Worm (Caenorhabditis elegans) whole organism, L3 larva: ENCODE results near the gene str-176.

Source experiments
- R02D3.7 ChIP-seq: fragments of 150-350 bp; optimal IDR thresholded peaks from 2 replicates; lab custom pipeline; 2014; ENCODE audit warnings: missing biosample characterization, missing genetic modification characterization
- ZK546.5 ChIP-seq: sonication (generic microtip); optimal IDR thresholded peaks from 2 replicates; lab custom pipeline; 2017; ENCODE audit warnings: missing biosample characterization, missing genetic modification characterization
- ama-1 ChIP-seq: fragments of 150-350 bp; optimal IDR thresholded peaks from 2 replicates; lab custom pipeline; 2018
- ceh-16 ChIP-seq: sonication (generic microtip); optimal IDR thresholded peaks from 2 replicates; lab custom pipeline; 2017; ENCODE audit warnings: missing biosample characterization, missing genetic modification characterization
- ceh-28 ChIP-seq: fragments of 150-350 bp; optimal IDR thresholded peaks from 2 replicates; lab custom pipeline; 2014; ENCODE audit warnings: missing biosample characterization, missing genetic modification reagents, missing genetic modification characterization
- daf-12 ChIP-seq: fragments of 150-350 bp; optimal IDR thresholded peaks from 2 replicates; lab custom pipeline; 2014; ENCODE audit warnings: missing biosample characterization, missing genetic modification reagents, missing genetic modification characterization
- egl-27 ChIP-seq: sonication (generic microtip); optimal IDR thresholded peaks from 4 replicates; lab custom pipeline; 2017; ENCODE audit warnings: missing biosample characterization, missing genetic modification reagents, missing genetic modification characterization
- elt-2 ChIP-seq: sonication (generic microtip); optimal IDR thresholded peaks from 2 replicates; lab custom pipeline; 2016; ENCODE audit warnings: missing genetic modification reagents, mild to moderate bottlenecking, missing genetic modification characterization, missing compliant biosample characterization
- eor-1 ChIP-seq, 2 experiments: fragments of 150-350 bp; optimal IDR thresholded peaks; 2 replicates each; lab custom pipeline; 2014 to 2018; ENCODE audit warnings: missing biosample characterization in 2 of 2, missing genetic modification characterization in 2 of 2
- fkh-10 ChIP-seq: sonication (generic microtip); optimal IDR thresholded peaks from 2 replicates; lab custom pipeline; 2017; ENCODE audit warnings: missing biosample characterization, missing genetic modification reagents, missing genetic modification characterization
- fkh-2 ChIP-seq: fragments of 150-350 bp; optimal IDR thresholded peaks from 2 replicates; lab custom pipeline; 2014; ENCODE audit warnings: missing biosample characterization, missing genetic modification reagents, missing genetic modification characterization
- fos-1 ChIP-seq: fragments of 150-350 bp; optimal IDR thresholded peaks from 2 replicates; lab custom pipeline; 2014; ENCODE audit warnings: missing biosample characterization, missing genetic modification characterization
- hmg-11 ChIP-seq: sonication (generic microtip); optimal IDR thresholded peaks from 2 replicates; lab custom pipeline; 2016; ENCODE audit warnings: missing genetic modification characterization, missing compliant biosample characterization
- lin-15B ChIP-seq: fragments of 150-350 bp; optimal IDR thresholded peaks from 2 replicates; lab custom pipeline; 2014; ENCODE audit warnings: missing biosample characterization, missing genetic modification characterization
- lin-39 ChIP-seq: fragments of 150-350 bp; optimal IDR thresholded peaks from 2 replicates; lab custom pipeline; 2018; ENCODE audit warnings: missing biosample characterization, missing genetic modification reagents, missing genetic modification characterization
- lsy-12 ChIP-seq: sonication (generic microtip); optimal IDR thresholded peaks from 2 replicates; lab custom pipeline; 2016; ENCODE audit warnings: mild to moderate bottlenecking, missing genetic modification characterization, missing compliant biosample characterization
- nfya-1 ChIP-seq: sonication (generic microtip); optimal IDR thresholded peaks from 2 replicates; lab custom pipeline; 2017; ENCODE audit warnings: missing genetic modification characterization, mild to moderate bottlenecking, missing compliant biosample characterization, antibody characterized with exemption, moderate library complexity; ENCODE audit not compliant: insufficient read depth
- nhr-12 ChIP-seq: fragments of 150-350 bp; optimal IDR thresholded peaks from 2 replicates; lab custom pipeline; 2014; ENCODE audit warnings: missing biosample characterization, missing genetic modification characterization
- nhr-23 ChIP-seq: fragments of 150-350 bp; optimal IDR thresholded peaks from 2 replicates; lab custom pipeline; 2014; ENCODE audit warnings: missing biosample characterization, missing genetic modification reagents, missing genetic modification characterization
- nhr-237 ChIP-seq: fragments of 150-350 bp; optimal IDR thresholded peaks from 2 replicates; lab custom pipeline; 2014; ENCODE audit warnings: missing biosample characterization, missing genetic modification characterization
- nhr-25 ChIP-seq: sonication (generic microtip); optimal IDR thresholded peaks from 2 replicates; lab custom pipeline; 2017; ENCODE audit warnings: missing biosample characterization, missing genetic modification characterization
- nhr-43 ChIP-seq: sonication (generic microtip); optimal IDR thresholded peaks from 2 replicates; lab custom pipeline; 2016; ENCODE audit warnings: mild to moderate bottlenecking, missing genetic modification characterization, missing compliant biosample characterization; ENCODE audit not compliant: poor library complexity, severe bottlenecking
- nhr-76 ChIP-seq: fragments of 150-350 bp; sonication (generic microtip); optimal IDR thresholded peaks from 5 replicates; lab custom pipeline; 2014; ENCODE audit warnings: missing biosample characterization, missing genetic modification characterization
- pha-4 ChIP-seq: fragments of 150-350 bp; optimal IDR thresholded peaks from 2 replicates; lab custom pipeline; 2014; ENCODE audit warnings: missing biosample characterization, missing genetic modification reagents, missing genetic modification characterization
- pqm-1 ChIP-seq: fragments of 150-350 bp; optimal IDR thresholded peaks from 2 replicates; lab custom pipeline; 2017; ENCODE audit warnings: missing biosample characterization, missing genetic modification characterization, inconsistent platforms
- skn-1 ChIP-seq: fragments of 150-350 bp; optimal IDR thresholded peaks from 2 replicates; lab custom pipeline; 2014; ENCODE audit warnings: missing biosample characterization, missing genetic modification characterization
- snpc-4 ChIP-seq: fragments of 150-350 bp; optimal IDR thresholded peaks from 2 replicates; lab custom pipeline; 2014; ENCODE audit warnings: missing biosample characterization, missing genetic modification characterization
- tbx-2 ChIP-seq: sonication (generic microtip); optimal IDR thresholded peaks from 2 replicates; lab custom pipeline; 2016; ENCODE audit warnings: mild to moderate bottlenecking, missing genetic modification characterization, missing compliant biosample characterization
- unc-39 ChIP-seq: sonication (generic microtip); optimal IDR thresholded peaks from 4 replicates; lab custom pipeline; 2017; ENCODE audit warnings: missing biosample characterization, missing genetic modification characterization
- unc-62 ChIP-seq: fragments of 150-350 bp; sonication (generic microtip); optimal IDR thresholded peaks from 4 replicates; lab custom pipeline; 2014; ENCODE audit warnings: missing biosample characterization, missing genetic modification reagents, missing genetic modification characterization
- ztf-4 ChIP-seq: fragments of 150-350 bp; optimal IDR thresholded peaks from 2 replicates; lab custom pipeline; 2014; ENCODE audit warnings: missing biosample characterization, missing genetic modification characterization

The str-176 gene

DNA sequence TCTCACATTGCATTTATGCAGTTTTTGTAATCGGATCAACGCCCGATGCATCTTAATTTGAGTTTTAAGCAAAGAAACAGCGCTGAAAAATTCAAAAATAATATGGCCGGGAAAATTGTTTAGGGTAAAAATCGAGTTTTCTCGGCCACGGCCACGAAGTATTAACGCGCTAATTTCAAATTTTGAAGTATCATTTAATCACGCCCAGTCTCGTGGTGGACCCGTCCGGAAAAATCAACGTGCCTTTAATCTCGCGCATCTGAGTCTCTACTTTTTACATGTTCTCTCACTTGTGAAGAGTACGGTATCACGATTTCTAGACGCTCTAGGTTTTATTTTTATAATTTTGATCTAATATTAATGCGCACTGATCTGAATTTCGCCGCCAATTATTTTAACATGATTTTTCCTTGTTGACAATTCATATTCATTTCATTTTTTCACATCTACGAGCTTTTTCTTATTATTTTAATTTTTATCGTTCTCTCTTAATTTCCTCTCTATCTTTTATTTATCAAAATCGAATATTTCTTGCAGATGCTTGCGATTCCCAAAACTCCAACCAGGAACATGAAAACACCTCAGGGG is 35.3 kb upstream of the str-176 start, which contains the start of the genes acdh-13 and mesp-1 (continued):
- TF ChIP-seq nhr-23 (tag; lab: Kevin White, UChicago) (no peak), nhr-43 (tag; lab: Kevin White, UChicago) (peak; percentile 47), nfya-1 (tag; lab: Kevin White, UChicago) (peak; percentile 46), ceh-28 (tag; lab: Kevin White, UChicago) (no peak), ama-1 (lab: Kevin White, UChicago) (no peak), nhr-237 (tag; lab: Kevin White, UChicago) (no peak), tbx-2 (no peak), eor-1 (tag; optimal IDR thresholded peaks at IDR 0.05; lab: Kevin White, UChicago) (no peak)

DNA sequence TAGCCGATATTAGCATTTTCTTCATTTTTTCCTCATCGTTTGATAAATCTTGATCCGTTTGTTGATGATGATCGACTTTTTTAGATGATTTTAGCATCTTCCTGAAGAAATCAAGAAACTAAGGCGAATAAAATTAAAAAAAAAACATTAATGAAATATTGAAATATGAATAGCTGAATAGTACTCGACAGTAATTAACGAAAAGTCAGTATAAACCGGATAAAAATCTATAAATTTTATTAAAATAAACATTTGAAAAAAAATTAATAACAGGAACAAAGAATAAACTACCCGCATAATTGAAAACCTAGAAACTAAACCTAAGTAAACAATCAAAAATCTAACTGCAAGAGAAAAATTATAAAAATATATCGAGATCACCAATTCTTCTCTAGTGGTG is 32.6 kb upstream of the str-176 start, which contains the start of gene C28C12.12:
TSS of gene C28C12.12 (minus strand) at position 101 of the 400 bp plus-strand sequence.
- TF ChIP-seq unc-62 (GFP tag; lab: Kevin White, UChicago) (no peak), ztf-4 (tag; lab: Kevin White, UChicago) (no peak), nhr-12 (tag; lab: Kevin White, UChicago) (no peak), eor-1 (tag; optimal IDR thresholded peaks at IDR 0.05; lab: Kevin White, UChicago) (no peak), egl-27 (tag; lab: Kevin White, UChicago) (no peak), nhr-25 (tag; lab: Kevin White, UChicago) (no peak), fkh-2 (tag; lab: Kevin White, UChicago) (no peak), daf-12 (tag; lab: Kevin White, UChicago) (no peak), nhr-43 (tag; lab: Kevin White, UChicago) (no peak), pqm-1 (no peak), snpc-4 (no peak), unc-39 (no peak), pha-4 (tag; lab: Kevin White, UChicago) (no peak), tbx-2 (no peak)

DNA sequence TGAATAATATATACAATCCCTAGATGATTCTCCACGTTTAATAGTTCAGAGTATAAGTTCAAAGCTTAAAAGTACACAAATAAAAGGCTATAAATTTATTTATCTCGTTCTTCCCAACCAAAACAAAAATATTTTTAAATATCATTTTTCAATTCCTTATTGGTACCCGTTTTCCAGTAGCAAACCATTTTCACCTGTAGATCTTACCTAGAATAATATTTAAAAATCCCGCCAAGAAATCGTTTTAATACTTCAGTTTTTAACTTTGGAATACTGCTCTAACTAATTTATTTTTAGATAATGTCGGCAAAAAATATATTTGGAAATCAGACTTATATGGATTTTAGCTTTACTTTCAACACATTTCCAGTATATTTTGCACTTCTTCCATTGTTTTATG is 28.6 kb upstream of the str-176 start, which contains the start of gene sru-7:
TSS of gene sru-7 (plus strand) at position 301 of the 400 bp plus-strand sequence.
- TF ChIP-seq pqm-1 (no peak), lsy-12 (tag; lab: Kevin White, UChicago) (no peak), elt-2 (no peak), ama-1 (lab: Kevin White, UChicago) (no peak), fkh-10 (GFP tag; lab: Kevin White, UChicago) (no peak), snpc-4 (no peak), lin-39 (tag; lab: Kevin White, UChicago) (no peak), nhr-76 (tag; lab: Kevin White, UChicago) (no peak), skn-1 (no peak)
- TF ChIP-seq, all 47 proteins: peak for 0

DNA sequence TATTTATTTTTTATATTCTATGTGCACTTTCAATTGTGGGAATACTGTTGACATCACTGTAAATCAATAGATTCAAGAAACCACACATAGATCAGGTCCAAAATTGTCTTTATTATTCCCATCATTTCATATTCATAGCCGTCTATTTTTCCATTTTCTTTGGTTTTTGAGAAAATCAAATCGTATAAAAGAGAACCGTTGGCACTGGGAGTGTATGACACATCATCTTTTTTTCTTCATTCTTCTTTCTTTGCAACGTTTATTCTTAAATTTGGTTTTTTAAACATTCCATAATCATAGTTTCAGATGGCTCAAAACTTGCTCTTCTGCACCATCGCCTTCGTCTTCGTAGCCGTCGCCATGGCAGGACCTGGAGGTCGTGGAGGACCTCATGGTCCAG is 26.3 kb upstream of the str-176 start, which contains the start of gene srlf-2:
TSS of gene srlf-2 (plus strand) at position 301 of the 400 bp plus-strand sequence.
- TF ChIP-seq snpc-4 (no peak), R02D3.7 (tag; lab: Kevin White, UChicago) (no peak), ceh-16 (tag; lab: Kevin White, UChicago) (no peak), fkh-10 (GFP tag; lab: Kevin White, UChicago) (no peak), nhr-25 (tag; lab: Kevin White, UChicago) (no peak), lin-15B (tag; lab: Kevin White, UChicago) (no peak), unc-62 (GFP tag; lab: Kevin White, UChicago) (no peak), hmg-11 (tag; lab: Kevin White, UChicago) (no peak)

DNA sequence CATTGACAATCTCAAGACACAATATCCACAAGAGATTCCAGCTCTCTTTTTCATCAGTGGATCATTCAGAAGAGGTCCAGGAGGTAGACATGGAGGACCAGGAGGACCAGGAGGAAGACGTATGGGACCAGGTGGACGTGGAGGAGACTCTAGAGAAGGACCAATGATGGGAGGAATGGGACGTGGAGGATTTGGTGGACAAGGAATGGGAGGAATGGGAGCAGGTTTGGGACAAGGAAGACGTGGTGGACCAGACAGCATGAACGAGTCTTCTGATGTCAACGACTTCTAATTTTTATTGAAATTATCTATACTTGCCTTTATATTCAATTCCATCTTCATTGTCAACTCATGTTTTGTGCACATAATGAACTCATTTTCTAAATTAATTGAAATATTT is 24.4 kb upstream of the str-176 start:
- no peak for TF ChIP-seq ZK546.5 (tag; lab: Kevin White, UChicago)
- TF ChIP-seq pha-4 (tag; lab: Kevin White, UChicago): no peak

DNA sequence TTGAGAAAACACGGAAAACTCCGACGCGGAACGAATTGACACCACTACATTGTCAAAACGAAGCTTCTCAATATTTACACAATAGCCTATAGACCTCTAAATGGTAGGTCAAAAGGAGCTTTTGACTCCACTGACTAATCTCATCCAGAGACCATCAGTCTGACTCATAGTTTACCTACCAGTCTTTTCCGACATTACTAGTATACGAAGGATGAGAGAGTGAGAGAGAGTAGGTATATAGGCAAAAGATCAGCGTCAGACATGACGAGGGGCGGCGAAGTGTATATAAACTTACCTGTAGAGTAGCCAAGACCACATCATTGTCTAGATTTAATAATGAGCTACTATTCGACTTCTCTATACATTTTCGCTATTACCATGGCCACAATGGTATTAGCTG is 23.6 kb upstream of the str-176 start, which contains the start of gene srlf-3:
TSS of gene srlf-3 (plus strand) at position 301 of the 400 bp plus-strand sequence.
- TF ChIP-seq egl-27 (tag; lab: Kevin White, UChicago): no peak
- TF ChIP-seq hmg-11 (tag; lab: Kevin White, UChicago): no peak
- TF ChIP-seq nhr-76 (tag; lab: Kevin White, UChicago): no peak
- TF ChIP-seq unc-39: no peak
- TF ChIP-seq skn-1: no peak
- no peak for TF ChIP-seq fos-1 (tag; lab: Kevin White, UChicago)
- no peak for TF ChIP-seq nhr-43 (tag; lab: Kevin White, UChicago)
- TF ChIP-seq, all 47 proteins: peak for 0
